Fruit fly (Drosophila melanogaster) whole organism, pupa: ENCODE data around the gene mei-41.

Experiments
- CG10348 ChIP-seq: fragments of 200-800 bp; sonication (Bioruptor generic); IDR thresholded peaks from 2 replicates; pipeline ENCODE4 v1.3.6; 2022; ENCODE audit warnings: missing biosample characterization, missing genetic modification characterization
- CG12605 ChIP-seq: fragments of 200-800 bp; sonication (Bioruptor generic); IDR thresholded peaks from 2 replicates; pipeline ENCODE4 v1.3.6; 2022; ENCODE audit warnings: missing biosample characterization, missing genetic modification characterization
- CG13204 ChIP-seq: fragments of 200-800 bp; sonication (Bioruptor generic); optimal IDR thresholded peaks from 2 replicates; lab custom pipeline; 2018; ENCODE audit warnings: missing biosample characterization, mild to moderate bottlenecking, missing genetic modification characterization, moderate library complexity
- CG14655 ChIP-seq: fragments of 200-800 bp; sonication (Bioruptor generic); optimal IDR thresholded peaks from 3 replicates; lab custom pipeline; 2017; ENCODE audit warnings: mild to moderate bottlenecking, missing biosample characterization, missing genetic modification reagents, missing genetic modification characterization
- CG15710 ChIP-seq: fragments of 200-800 bp; sonication (Bioruptor generic); optimal IDR thresholded peaks from 2 replicates; lab custom pipeline; 2018; ENCODE audit warnings: missing biosample characterization, mild to moderate bottlenecking, missing genetic modification characterization, moderate library complexity
- CG17806 ChIP-seq: fragments of 200-800 bp; sonication (Bioruptor generic); optimal IDR thresholded peaks from 2 replicates; lab custom pipeline; 2018; ENCODE audit warnings: missing biosample characterization, mild to moderate bottlenecking, missing genetic modification characterization, moderate library complexity
- CG32121 ChIP-seq: fragments of 200-800 bp; sonication (Bioruptor generic); IDR thresholded peaks from 2 replicates; pipeline ENCODE4 v1.3.6; 2022; ENCODE audit warnings: missing biosample characterization, missing genetic modification characterization
- CG34367 ChIP-seq: fragments of 200-800 bp; sonication (Bioruptor generic); optimal IDR thresholded peaks from 2 replicates; lab custom pipeline; 2018; ENCODE audit warnings: missing biosample characterization, mild to moderate bottlenecking, missing genetic modification characterization
- CG4496 ChIP-seq: fragments of 200-800 bp; sonication (Bioruptor generic); IDR thresholded peaks from 3 replicates; pipeline ENCODE4 v1.3.6; 2022; ENCODE audit warnings: missing biosample characterization, missing genetic modification characterization
- CG8159 ChIP-seq: fragments of 200-800 bp; sonication (Bioruptor generic); optimal IDR thresholded peaks from 3 replicates; lab custom pipeline; 2018; ENCODE audit warnings: missing biosample characterization, mild to moderate bottlenecking, missing genetic modification characterization, moderate library complexity
- CG8301 ChIP-seq: fragments of 200-800 bp; sonication (Bioruptor generic); optimal IDR thresholded peaks from 2 replicates; lab custom pipeline; 2018; ENCODE audit warnings: missing biosample characterization, mild to moderate bottlenecking, missing genetic modification characterization
- CG9948 ChIP-seq: fragments of 200-800 bp; sonication (Bioruptor generic); optimal IDR thresholded peaks from 2 replicates; lab custom pipeline; 2018; ENCODE audit warnings: missing biosample characterization, mild to moderate bottlenecking, missing genetic modification characterization, moderate library complexity
- D1 ChIP-seq: fragments of 200-800 bp; sonication (Bioruptor generic); optimal IDR thresholded peaks from 2 replicates; lab custom pipeline; 2018; ENCODE audit warnings: missing biosample characterization, mild to moderate bottlenecking, missing genetic modification characterization, moderate library complexity
- EcR ChIP-seq: fragments of 200-800 bp; sonication (Bioruptor generic); optimal IDR thresholded peaks from 3 replicates; lab custom pipeline; 2019; ENCODE audit warnings: missing biosample characterization, missing genetic modification characterization, mild to moderate bottlenecking, moderate library complexity, missing genetic modification reagents
- Ets98B ChIP-seq: fragments of 200-800 bp; sonication (Bioruptor generic); IDR thresholded peaks from 2 replicates; pipeline ENCODE4 v1.3.6; 2022; ENCODE audit warnings: missing biosample characterization, missing genetic modification characterization
- Pif1A ChIP-seq: fragments of 200-800 bp; sonication (Bioruptor generic); optimal IDR thresholded peaks from 3 replicates; lab custom pipeline; 2016; ENCODE audit warnings: missing biosample characterization, missing genetic modification characterization
- Pif1B ChIP-seq: fragments of 200-800 bp; sonication (Bioruptor generic); optimal IDR thresholded peaks from 3 replicates; lab custom pipeline; 2016; ENCODE audit warnings: missing biosample characterization, missing genetic modification characterization
- Snoo ChIP-seq: fragments of 200-800 bp; sonication (Bioruptor generic); optimal IDR thresholded peaks from 3 replicates; lab custom pipeline; 2017; ENCODE audit warnings: missing biosample characterization, mild to moderate bottlenecking, missing genetic modification characterization, inconsistent platforms
- fd96Ca ChIP-seq: fragments of 200-800 bp; sonication (Bioruptor generic); IDR thresholded peaks from 3 replicates; pipeline ENCODE4 v1.3.6; 2022; ENCODE audit warnings: missing biosample characterization, missing genetic modification characterization
- gl ChIP-seq: fragments of 200-800 bp; sonication (Bioruptor generic); optimal IDR thresholded peaks from 2 replicates; lab custom pipeline; 2018; ENCODE audit warnings: missing biosample characterization, mild to moderate bottlenecking, missing genetic modification characterization
- rn ChIP-seq: fragments of 200-800 bp; sonication (Bioruptor generic); IDR thresholded peaks from 2 replicates; pipeline ENCODE4 v1.3.6; 2022; ENCODE audit warnings: missing biosample characterization, missing genetic modification characterization

The mei-41 gene

dm6 chrX:16423125-16423509, 31.6 kb downstream of the mei-41 start:
- TF ChIP-seq Pif1B (GFP tag; lab: Kevin White, UChicago): no peak
- peak; percentile 19; the same call in 1 of the 2 replicates for TF ChIP-seq CG12605 (GFP tag; lab: Robert Waterston, UW)
- peak; percentile 63 for TF ChIP-seq CG13204 (GFP tag; lab: Kevin White, UChicago)
- TF ChIP-seq CG32121: peak; percentile 79
- no peak for TF ChIP-seq CG14655 (GFP tag; lab: Kevin White, UChicago)
- TF ChIP-seq CG15710 (tag; lab: Kevin White, UChicago): no peak
- no peak for TF ChIP-seq Pif1A (GFP tag; lab: Kevin White, UChicago)
- TF ChIP-seq CG9948 (tag; lab: Kevin White, UChicago): no peak
- TF ChIP-seq CG8159 (tag; lab: Kevin White, UChicago): no peak
- peak; percentile 81 for TF ChIP-seq fd96Ca (GFP tag; lab: Robert Waterston, UW)
- TF ChIP-seq EcR (GFP tag; lab: Kevin White, UChicago): no peak
- no peak for TF ChIP-seq CG17806 (tag; lab: Kevin White, UChicago)
- peak; percentile 79; the same call in 1 of the 2 replicates for TF ChIP-seq Ets98B (GFP tag; lab: Robert Waterston, UW)
- TF ChIP-seq CG10348: no peak
- TF ChIP-seq rn (GFP tag; lab: Robert Waterston, UW): no peak
- TF ChIP-seq gl (tag; lab: Kevin White, UChicago): no peak
- peak; percentile 69 for TF ChIP-seq CG4496 (GFP tag; lab: Robert Waterston, UW)
- no peak for TF ChIP-seq CG8301
- TF ChIP-seq CG34367 (tag; lab: Kevin White, UChicago): no peak
- no peak for TF ChIP-seq D1 (tag; lab: Kevin White, UChicago)
- no peak for TF ChIP-seq Snoo (tag; lab: Kevin White, UChicago)

DNA sequence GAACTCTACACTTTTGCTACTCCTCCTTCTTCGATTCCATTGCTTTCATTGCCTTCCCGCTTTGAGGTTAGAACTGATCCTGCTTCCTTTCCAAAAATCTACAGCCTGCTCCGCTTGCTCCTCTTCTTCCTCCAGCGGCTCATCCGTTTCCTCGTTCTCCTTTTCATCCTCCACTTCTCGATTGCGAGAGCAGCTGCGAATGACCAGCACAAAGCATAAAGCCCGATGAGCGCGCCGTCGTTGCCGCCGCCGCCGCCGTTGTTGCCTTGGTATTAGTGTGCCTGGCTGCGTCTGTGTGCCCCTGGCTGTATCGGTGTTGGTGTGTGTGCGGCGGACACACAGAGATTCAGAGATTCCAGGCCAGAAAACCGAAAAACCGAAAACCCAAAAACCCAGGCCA, 32.8 kb downstream of the mei-41 start:
- TF ChIP-seq Pif1B (GFP tag; lab: Kevin White, UChicago): no peak
- no peak for TF ChIP-seq EcR (GFP tag; lab: Kevin White, UChicago)
- TF ChIP-seq rn (GFP tag; lab: Robert Waterston, UW): no peak
- no peak for TF ChIP-seq CG15710 (tag; lab: Kevin White, UChicago)
- TF ChIP-seq fd96Ca (GFP tag; lab: Robert Waterston, UW): no peak
- no peak for TF ChIP-seq gl (tag; lab: Kevin White, UChicago)
- TF ChIP-seq CG14655 (GFP tag; lab: Kevin White, UChicago): no peak
- TF ChIP-seq CG13204 (GFP tag; lab: Kevin White, UChicago): peak; percentile 58
- no peak for TF ChIP-seq CG8301
- no peak for TF ChIP-seq CG9948 (tag; lab: Kevin White, UChicago)
- TF ChIP-seq CG32121: no peak
- TF ChIP-seq CG4496 (GFP tag; lab: Robert Waterston, UW): 0 out of 3 replicates have a peak, but pooled peaks have one; percentile 9
- TF ChIP-seq CG34367 (tag; lab: Kevin White, UChicago): no peak
- TF ChIP-seq, all 21 proteins: peak for 2

- TF ChIP-seq CG8159 (tag; lab: Kevin White, UChicago) (no peak), Snoo (tag; lab: Kevin White, UChicago) (peak; percentile 16), Pif1B (GFP tag; lab: Kevin White, UChicago) (peak; percentile 10), Ets98B (GFP tag; lab: Robert Waterston, UW) (peak; percentile 20; the same call in 1 of the 2 replicates), fd96Ca (GFP tag; lab: Robert Waterston, UW) (no peak), gl (tag; lab: Kevin White, UChicago) (peak; percentile 1), CG13204 (GFP tag; lab: Kevin White, UChicago) (peak; percentile 8), CG32121 (peak; percentile 28; the same call in 1 of the 2 replicates), CG12605 (GFP tag; lab: Robert Waterston, UW) (no peak), EcR (GFP tag; lab: Kevin White, UChicago) (peak; percentile 15)
These were observed 33.6 kb downstream of the mei-41 start for dm6 chrX:16425145-16425544.

DNA sequence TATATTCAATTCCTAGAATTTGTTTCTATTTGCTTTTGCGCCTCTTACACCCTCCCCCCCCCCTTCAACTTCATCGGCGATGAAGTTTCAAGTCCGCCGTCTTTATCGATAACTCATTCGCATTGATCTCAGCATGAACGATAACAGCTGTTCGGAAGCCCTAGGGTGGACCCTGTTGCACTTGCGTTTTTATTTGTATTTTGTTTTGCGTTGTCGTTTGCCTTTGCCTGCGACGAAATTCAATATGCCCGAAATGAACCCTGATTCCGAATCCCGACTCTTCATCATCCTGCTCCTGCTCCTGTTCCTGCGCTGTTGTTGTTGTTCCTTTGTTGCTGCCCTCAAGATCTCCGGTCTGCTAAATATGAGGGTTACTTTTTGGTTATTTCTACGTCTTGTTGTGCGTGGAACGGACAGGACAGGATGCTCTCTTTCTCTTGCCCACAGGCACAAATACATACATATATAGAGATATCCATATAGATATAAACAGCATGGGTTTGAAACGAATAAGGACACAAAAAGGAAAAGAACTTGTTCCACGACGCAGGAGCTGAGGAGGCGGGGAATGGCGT, 35.1 kb downstream of the mei-41 start:
- TF ChIP-seq EcR (GFP tag; lab: Kevin White, UChicago) (peak; percentile 33), CG15710 (tag; lab: Kevin White, UChicago) (peak; percentile 10), Snoo (tag; lab: Kevin White, UChicago) (peak; percentile 4), CG4496 (GFP tag; lab: Robert Waterston, UW) (no peak), fd96Ca (GFP tag; lab: Robert Waterston, UW) (0 out of 3 replicates have a peak, but pooled peaks have one; percentile 7), Pif1B (GFP tag; lab: Kevin White, UChicago) (no peak), CG8159 (tag; lab: Kevin White, UChicago) (peak; percentile 97)

- TF ChIP-seq CG34367 (tag; lab: Kevin White, UChicago) (no peak), Pif1B (GFP tag; lab: Kevin White, UChicago) (no peak), CG15710 (tag; lab: Kevin White, UChicago) (no peak), CG8159 (tag; lab: Kevin White, UChicago) (peak; percentile 34), CG9948 (tag; lab: Kevin White, UChicago) (peak; percentile 4), CG14655 (GFP tag; lab: Kevin White, UChicago) (no peak)
These were observed 36.4 kb downstream of the mei-41 start for dm6 chrX:16427786-16428400.
